Fruit fly (Drosophila melanogaster): Measurements from ENCODE around the gene CG9117.

The CG9117 gene

DNA sequence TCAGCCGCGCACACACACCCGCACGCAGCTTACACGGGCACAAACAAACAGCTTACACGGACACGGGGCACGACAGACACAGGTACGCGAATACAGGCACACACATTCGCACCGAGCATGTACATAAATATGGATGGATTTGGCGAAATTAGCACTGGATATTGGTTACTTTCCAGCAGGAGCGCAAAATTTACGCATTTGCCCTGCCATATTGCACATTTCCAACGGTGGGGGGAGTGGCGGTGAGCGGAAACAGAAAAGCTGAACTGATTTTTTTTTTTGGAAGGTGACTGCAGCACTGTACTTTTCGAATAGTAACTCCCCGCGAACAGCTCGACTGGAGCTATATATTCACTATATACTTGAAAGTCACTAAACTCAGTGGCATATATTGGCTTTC is 39.3 kb downstream of the CG9117 start:
- peak; percentile 18 for TF ChIP-seq Hr83 (GFP tag; optimal IDR thresholded peaks at IDR 0.05; ENCODE audit: poor library complexity, severe bottlenecking)
- TF ChIP-seq ey (GFP tag; optimal IDR thresholded peaks at IDR 0.05), result no peak

dm6 chr2L:5997609-5998229 is 40.0 kb downstream of the CG9117 start:
- no peak for TF ChIP-seq Dfd (GFP tag; optimal IDR thresholded peaks at IDR 0.05)
- no peak for TF ChIP-seq woc (GFP tag; optimal IDR thresholded peaks at IDR 0.05)
- no peak for TF ChIP-seq CrebA (GFP tag; optimal IDR thresholded peaks at IDR 0.05; ENCODE audit: borderline replicate concordance)
- TF ChIP-seq Hr83 (GFP tag; optimal IDR thresholded peaks at IDR 0.05; ENCODE audit: poor library complexity, severe bottlenecking), result peak; percentile 34
- TF ChIP-seq sage (GFP tag; optimal IDR thresholded peaks at IDR 0.05), result no peak
- no peak for TF ChIP-seq sv (GFP tag; optimal IDR thresholded peaks at IDR 0.05)
- no peak for TF ChIP-seq lola (GFP tag; optimal IDR thresholded peaks at IDR 0.05)
- TF ChIP-seq Dif (GFP tag; optimal IDR thresholded peaks at IDR 0.05; ENCODE audit: partially characterized antibody), result no peak
- TF ChIP-seq Hnf4 (GFP tag; optimal IDR thresholded peaks at IDR 0.05), result no peak
- peak; percentile 3 for TF ChIP-seq HLH106 (tag; optimal IDR thresholded peaks at IDR 0.05)
- TF ChIP-seq usp (GFP tag; optimal IDR thresholded peaks at IDR 0.05), result no peak
- peak; percentile 34 for TF ChIP-seq N (GFP tag; optimal IDR thresholded peaks at IDR 0.05)
- no peak for TF ChIP-seq brk (GFP tag; optimal IDR thresholded peaks at IDR 0.05)
- TF ChIP-seq ey (GFP tag; optimal IDR thresholded peaks at IDR 0.05), result no peak
- TF ChIP-seq GATAd (GFP tag; optimal IDR thresholded peaks at IDR 0.05), result no peak
- TF ChIP-seq br (GFP tag; optimal IDR thresholded peaks at IDR 0.05), result peak; percentile 9
- no peak for TF ChIP-seq Abd-B (GFP tag; optimal IDR thresholded peaks at IDR 0.05)
- peak; percentile 49 for TF ChIP-seq Sp1 (GFP tag; optimal IDR thresholded peaks at IDR 0.05)
- peak; percentile 5 for TF ChIP-seq CG9705 (GFP tag; optimal IDR thresholded peaks at IDR 0.05)
- TF ChIP-seq CG32264 (GFP tag; optimal IDR thresholded peaks at IDR 0.05), result no peak
- no peak for TF ChIP-seq dsf (GFP tag; optimal IDR thresholded peaks at IDR 0.05; ENCODE audit: borderline replicate concordance)
- TF ChIP-seq psq (GFP tag; optimal IDR thresholded peaks at IDR 0.05), result no peak
- no peak for TF ChIP-seq pan (optimal IDR thresholded peaks at IDR 0.05)
- TF ChIP-seq dmrt93B (GFP tag; optimal IDR thresholded peaks at IDR 0.05), result no peak
- TF ChIP-seq Jra (GFP tag; optimal IDR thresholded peaks at IDR 0.05), result no peak
- TF ChIP-seq Rel (GFP tag; optimal IDR thresholded peaks at IDR 0.05), result no peak
- TF ChIP-seq Rel (tag; optimal IDR thresholded peaks at IDR 0.05), result no peak
- TF ChIP-seq fru (GFP tag; optimal IDR thresholded peaks at IDR 0.05), result peak; percentile 8
- TF ChIP-seq Mio (GFP tag; optimal IDR thresholded peaks at IDR 0.05), result no peak
- TF ChIP-seq jim (GFP tag; optimal IDR thresholded peaks at IDR 0.05), result no peak
- no peak for TF ChIP-seq rgr (GFP tag; optimal IDR thresholded peaks at IDR 0.05)
- TF ChIP-seq h (GFP tag; optimal IDR thresholded peaks at IDR 0.05), result peak; percentile 13
- TF ChIP-seq tai (GFP tag; optimal IDR thresholded peaks at IDR 0.05), result no peak
- TF ChIP-seq Myc (optimal IDR thresholded peaks at IDR 0.05), result no peak
- no peak for TF ChIP-seq Vsx2 (GFP tag; optimal IDR thresholded peaks at IDR 0.05; ENCODE audit: partially characterized antibody)
- TF ChIP-seq OdsH (GFP tag; optimal IDR thresholded peaks at IDR 0.05), result peak; percentile 6
- TF ChIP-seq Hr78 (GFP tag; optimal IDR thresholded peaks at IDR 0.05), result no peak
- no peak for TF ChIP-seq foxo (GFP tag; optimal IDR thresholded peaks at IDR 0.05)
- no peak for TF ChIP-seq dl (GFP tag; optimal IDR thresholded peaks at IDR 0.05; ENCODE audit: insufficient read depth in 1 of 2, partially characterized antibody in 2 of 2)

DNA sequence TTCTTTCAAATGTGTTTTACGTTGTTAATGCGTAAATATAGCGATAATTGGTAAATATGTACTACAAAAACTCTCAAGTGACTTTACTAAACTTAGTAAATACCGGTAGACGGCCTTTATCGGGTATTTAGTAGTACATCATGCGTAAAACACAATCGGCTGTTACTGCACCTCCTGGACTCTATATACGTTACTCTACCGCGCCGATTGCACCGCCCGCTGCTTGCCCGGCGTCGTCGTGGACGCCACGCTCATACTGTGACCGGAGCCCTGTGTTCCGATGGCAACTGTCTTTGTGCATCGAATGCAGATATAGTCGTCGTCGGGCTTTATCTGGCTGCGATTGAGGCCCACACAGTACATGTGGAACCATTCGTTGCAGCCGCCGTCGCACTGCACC is 47.3 kb downstream of the CG9117 start:
- TF ChIP-seq CG9705 (GFP tag; optimal IDR thresholded peaks at IDR 0.05) (no peak), dsf (GFP tag; optimal IDR thresholded peaks at IDR 0.05; ENCODE audit: borderline replicate concordance) (no peak), foxo (GFP tag; optimal IDR thresholded peaks at IDR 0.05) (no peak)
